Fruit fly (Drosophila melanogaster): ENCODE results near the gene Acp32CD.

Gene Acp32CD

dm6 chr2L:10988026-10988425 is 27.4 kb upstream of the Acp32CD start:
- TF ChIP-seq tj (GFP tag; optimal IDR thresholded peaks at IDR 0.05) (no peak), CG7045 (GFP tag; optimal IDR thresholded peaks at IDR 0.05) (no peak), CG5204 (GFP tag; optimal IDR thresholded peaks at IDR 0.05) (no peak), Crg-1 (GFP tag; optimal IDR thresholded peaks at IDR 0.05) (no peak), Hr96 (GFP tag; optimal IDR thresholded peaks at IDR 0.05) (no peak)

- TF ChIP-seq CG7045 (GFP tag; optimal IDR thresholded peaks at IDR 0.05) (no peak), Clk (GFP tag; optimal IDR thresholded peaks at IDR 0.05) (no peak), Hr96 (GFP tag; optimal IDR thresholded peaks at IDR 0.05) (no peak), CG1620 (GFP tag; optimal IDR thresholded peaks at IDR 0.05) (peak; percentile 32), ovo (GFP tag; optimal IDR thresholded peaks at IDR 0.05) (peak; percentile 39), Crg-1 (GFP tag; optimal IDR thresholded peaks at IDR 0.05) (no peak), tj (GFP tag; optimal IDR thresholded peaks at IDR 0.05) (no peak), kay (GFP tag; ENCODE audit: borderline replicate concordance) (peak; percentile 38), CG33017 (tag; optimal IDR thresholded peaks at IDR 0.05) (no peak), cic (GFP tag; optimal IDR thresholded peaks at IDR 0.05) (no peak), Mnt (GFP tag; optimal IDR thresholded peaks at IDR 0.05) (peak; percentile 92), CG12768 (GFP tag; optimal IDR thresholded peaks at IDR 0.05) (no peak), bab1 (GFP tag; optimal IDR thresholded peaks at IDR 0.05) (peak; percentile 50), CG14711 (tag; optimal IDR thresholded peaks at IDR 0.05) (peak; percentile 2), cnc (optimal IDR thresholded peaks at IDR 0.05) (no peak), toe (GFP tag; optimal IDR thresholded peaks at IDR 0.05) (no peak), pad (GFP tag; optimal IDR thresholded peaks at IDR 0.05) (peak; percentile 25), CG5204 (GFP tag; optimal IDR thresholded peaks at IDR 0.05) (no peak), CG11617 (GFP tag; optimal IDR thresholded peaks at IDR 0.05) (no peak), CG7101 (tag; optimal IDR thresholded peaks at IDR 0.05) (no peak)
These were observed 26.3 kb upstream of the Acp32CD start, which contains the start of gene TTLL4A for dm6 chr2L:10989162-10989561. Gene TTLL4A, plus strand, starts transcription at chr2L:10989401.

DNA sequence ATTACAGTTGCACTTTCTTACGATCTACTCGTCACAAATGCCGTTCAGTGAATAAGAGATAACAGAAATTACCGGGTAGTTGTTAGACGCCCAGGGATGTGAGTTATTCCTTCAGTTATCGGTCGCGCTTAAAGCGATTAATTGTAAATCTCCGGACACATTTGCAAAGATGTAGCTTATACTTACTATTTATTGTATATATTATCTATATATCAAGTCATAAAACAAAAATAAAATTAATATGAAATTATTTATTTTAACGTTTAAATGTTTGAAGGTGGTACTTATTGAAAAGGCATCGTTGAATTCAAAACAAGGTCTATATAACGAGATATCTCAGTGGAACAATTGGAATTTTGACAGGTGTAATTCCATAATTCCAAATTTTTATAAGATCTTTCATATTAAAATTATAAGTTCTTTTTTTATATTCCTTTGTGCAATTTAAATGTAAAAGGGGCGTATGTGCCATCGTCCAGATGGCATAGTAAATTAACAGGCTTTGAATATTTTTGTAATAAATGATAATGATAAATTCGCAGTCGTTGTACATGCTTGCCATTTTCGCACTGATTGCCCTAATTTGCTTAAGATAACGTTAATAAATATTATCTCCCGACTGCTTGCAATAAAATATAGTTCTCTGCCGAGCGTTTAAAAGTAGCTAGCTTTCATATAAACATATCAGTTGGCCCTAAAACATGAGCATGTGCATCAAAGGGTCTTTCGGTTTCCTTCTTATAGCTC is 13.9 kb upstream of the Acp32CD start, which contains the start of the genes aub and lectin-33A:
Gene aub, minus strand, starts transcription at position 101 of the 747 bp plus-strand sequence.
Gene lectin-33A, plus strand, starts transcription at position 697 of the 747 bp plus-strand sequence.
- TF ChIP-seq Mnt (GFP tag; optimal IDR thresholded peaks at IDR 0.05), result no peak
- no peak for TF ChIP-seq CG12768 (GFP tag; optimal IDR thresholded peaks at IDR 0.05)
- TF ChIP-seq Clk (GFP tag; optimal IDR thresholded peaks at IDR 0.05), result no peak
- TF ChIP-seq cnc (optimal IDR thresholded peaks at IDR 0.05), result no peak
- TF ChIP-seq CG33017 (tag; optimal IDR thresholded peaks at IDR 0.05), result no peak
- TF ChIP-seq bab1 (GFP tag; optimal IDR thresholded peaks at IDR 0.05), result no peak
- no peak for TF ChIP-seq CG11617 (GFP tag; optimal IDR thresholded peaks at IDR 0.05)
- no peak for TF ChIP-seq CG5204 (GFP tag; optimal IDR thresholded peaks at IDR 0.05)
- no peak for TF ChIP-seq ovo (GFP tag; optimal IDR thresholded peaks at IDR 0.05)
- TF ChIP-seq CG7045 (GFP tag; optimal IDR thresholded peaks at IDR 0.05), result no peak
- no peak for TF ChIP-seq Crg-1 (GFP tag; optimal IDR thresholded peaks at IDR 0.05)
- TF ChIP-seq CG14711 (tag; optimal IDR thresholded peaks at IDR 0.05), result no peak
- no peak for TF ChIP-seq pad (GFP tag; optimal IDR thresholded peaks at IDR 0.05)
- no peak for TF ChIP-seq CG7101 (tag; optimal IDR thresholded peaks at IDR 0.05)
- no peak for TF ChIP-seq CG1620 (GFP tag; optimal IDR thresholded peaks at IDR 0.05)
- TF ChIP-seq Hr96 (GFP tag; optimal IDR thresholded peaks at IDR 0.05), result no peak
- no peak for TF ChIP-seq tj (GFP tag; optimal IDR thresholded peaks at IDR 0.05)
- TF ChIP-seq cic (GFP tag; optimal IDR thresholded peaks at IDR 0.05), result no peak
- no peak for TF ChIP-seq toe (GFP tag; optimal IDR thresholded peaks at IDR 0.05)

DNA sequence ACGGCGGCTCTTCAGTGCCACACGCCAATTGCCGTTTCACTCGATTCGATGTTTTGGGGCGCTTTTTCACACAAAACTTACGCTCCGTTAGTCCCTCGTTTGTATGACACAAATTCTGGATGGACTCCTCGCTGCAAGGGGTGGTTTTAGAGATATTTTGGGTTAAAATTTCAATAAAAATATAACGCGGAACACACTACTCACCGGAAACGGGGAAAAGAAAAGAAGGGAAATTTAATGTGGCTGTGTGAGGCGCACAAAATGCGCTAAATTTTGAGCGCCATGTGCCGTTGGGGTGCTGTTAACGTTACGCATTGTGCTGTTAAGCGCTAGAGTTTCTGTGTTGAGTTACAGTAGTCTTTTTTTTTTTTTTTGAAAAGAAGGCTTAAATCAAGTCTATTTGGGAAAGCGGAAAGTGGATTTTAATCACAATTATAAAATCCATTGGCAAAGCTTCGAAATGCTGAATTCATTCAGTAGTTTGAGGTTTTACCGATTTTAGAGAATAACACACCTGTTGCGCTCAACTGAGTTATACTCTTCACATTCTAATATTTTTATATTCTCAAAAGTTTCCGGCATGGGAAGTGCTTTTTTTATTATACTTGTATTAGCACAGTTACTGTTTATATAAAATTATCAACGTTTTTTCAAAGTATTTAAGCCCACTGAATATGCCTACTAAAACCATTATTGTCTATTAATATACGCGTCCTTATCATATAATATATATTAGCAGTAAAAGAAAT is 11.3 kb upstream of the Acp32CD start, which contains the start of gene RpL9:
Gene RpL9, minus strand, starts transcription at position 265 of the 749 bp plus-strand sequence.
- TF ChIP-seq cic (GFP tag; optimal IDR thresholded peaks at IDR 0.05) (no peak), Crg-1 (GFP tag; optimal IDR thresholded peaks at IDR 0.05) (peak; percentile 43), toe (GFP tag; optimal IDR thresholded peaks at IDR 0.05) (peak; percentile 53), bab1 (GFP tag; optimal IDR thresholded peaks at IDR 0.05) (peak; percentile 85), Clk (GFP tag; optimal IDR thresholded peaks at IDR 0.05) (no peak), CG11617 (GFP tag; optimal IDR thresholded peaks at IDR 0.05) (peak; percentile 81), CG12768 (GFP tag; optimal IDR thresholded peaks at IDR 0.05) (peak; percentile 73), CG7045 (GFP tag; optimal IDR thresholded peaks at IDR 0.05) (peak; percentile 72), kay (GFP tag; ENCODE audit: borderline replicate concordance) (no peak), CG14711 (tag; optimal IDR thresholded peaks at IDR 0.05) (peak; percentile 52), Mnt (GFP tag; optimal IDR thresholded peaks at IDR 0.05) (peak; percentile 87), CG33017 (tag; optimal IDR thresholded peaks at IDR 0.05) (peak; percentile 78), CG1620 (GFP tag; optimal IDR thresholded peaks at IDR 0.05) (peak; percentile 64), CG5204 (GFP tag; optimal IDR thresholded peaks at IDR 0.05) (peak; percentile 57), tj (GFP tag; optimal IDR thresholded peaks at IDR 0.05) (peak; percentile 52), cnc (optimal IDR thresholded peaks at IDR 0.05) (no peak), CG7101 (tag; optimal IDR thresholded peaks at IDR 0.05) (peak; percentile 79), ovo (GFP tag; optimal IDR thresholded peaks at IDR 0.05) (peak; percentile 45), Hr96 (GFP tag; optimal IDR thresholded peaks at IDR 0.05) (peak; percentile 49), pad (GFP tag; optimal IDR thresholded peaks at IDR 0.05) (peak; percentile 53)

DNA sequence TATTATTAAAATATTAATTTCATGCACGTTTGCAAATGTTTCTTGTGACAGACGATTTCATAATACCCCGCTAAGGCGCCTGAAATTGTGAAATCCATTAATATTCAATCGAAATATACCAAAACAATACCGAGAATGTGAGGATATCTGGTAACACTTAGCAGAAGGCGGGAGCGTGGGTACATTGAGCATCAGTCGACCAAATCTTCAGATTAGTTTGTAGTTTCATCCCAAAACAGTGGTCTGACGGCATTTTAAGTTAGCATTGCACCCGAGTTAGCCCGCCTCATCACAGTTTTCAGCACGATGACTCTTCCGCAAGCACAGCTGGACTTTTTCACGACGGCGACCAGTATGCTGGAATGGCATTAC is 10.8 kb upstream of the Acp32CD start, which contains the start of gene Nup154:
Gene Nup154, plus strand, starts transcription at position 147 of the 372 bp plus-strand sequence.
- TF ChIP-seq CG7045 (GFP tag; optimal IDR thresholded peaks at IDR 0.05) (no peak), cnc (optimal IDR thresholded peaks at IDR 0.05) (no peak)

Data from whole organism, adult.